Fruit fly (Drosophila melanogaster): Measurements from ENCODE around the gene RYa-R.

RYa-R gene

DNA sequence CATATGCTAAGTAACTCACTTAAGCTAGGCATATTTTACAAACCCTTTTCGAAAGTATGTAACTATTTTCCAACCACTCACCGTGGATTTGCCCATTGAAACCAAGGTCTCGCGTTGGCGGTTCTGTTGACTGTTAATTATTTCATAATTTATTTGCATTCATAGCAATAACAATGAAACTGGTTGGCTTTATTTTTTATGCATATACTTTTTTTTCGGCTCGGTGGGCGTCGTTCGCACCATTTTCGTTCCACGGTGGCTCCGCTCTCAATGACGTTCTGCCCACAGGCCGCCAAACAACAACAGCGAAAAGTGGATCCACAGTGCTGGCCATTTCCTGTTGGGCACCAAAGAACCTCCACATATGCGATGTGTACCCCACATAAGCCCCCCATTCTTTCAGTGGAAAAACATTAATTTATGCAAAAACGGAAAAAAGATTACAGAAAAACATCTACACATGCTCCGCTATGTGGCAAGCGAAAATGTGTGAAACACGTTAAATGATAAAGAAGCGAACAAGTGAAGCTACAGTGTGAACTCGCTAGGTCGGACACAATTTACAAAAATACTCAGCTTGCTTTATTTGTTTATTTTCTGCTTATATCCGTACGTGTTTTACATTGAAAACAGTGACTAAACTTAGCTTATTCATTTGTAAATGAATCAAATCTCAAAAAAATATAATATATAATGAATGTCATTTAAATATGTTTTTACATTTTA, 29.0 kb upstream of the RYa-R start (continued):
- TF ChIP-seq Fer1 (GFP tag; optimal IDR thresholded peaks at IDR 0.05) = peak; percentile 10
- peak; percentile 17 for TF ChIP-seq CG10209 (GFP tag; optimal IDR thresholded peaks at IDR 0.05)
- peak; percentile 39; the same call in 2 of the 3 replicates for TF ChIP-seq dysf (GFP tag; IDR thresholded peaks at IDR 0.05)
- TF ChIP-seq Ada2b (GFP tag; IDR thresholded peaks at IDR 0.05) = peak; percentile 59; the same call in 1 of the 2 replicates
- no peak for TF ChIP-seq jing (GFP tag; optimal IDR thresholded peaks at IDR 0.05)
- TF ChIP-seq dan (GFP tag; IDR thresholded peaks at IDR 0.05) = no peak
- TF ChIP-seq CG6791 (GFP tag; IDR thresholded peaks at IDR 0.05; ENCODE audit: partially characterized antibody) = no peak
- TF ChIP-seq phol (tag; optimal IDR thresholded peaks at IDR 0.05) = peak; percentile 36
- 0 out of 3 replicates have a peak, but pooled peaks have one; percentile 24 for TF ChIP-seq CG3726 (GFP tag; IDR thresholded peaks at IDR 0.05)
- no peak for TF ChIP-seq her (GFP tag; optimal IDR thresholded peaks at IDR 0.05)
- TF ChIP-seq tin (GFP tag; optimal IDR thresholded peaks at IDR 0.05) = no peak
- TF ChIP-seq kah (GFP tag; optimal IDR thresholded peaks at IDR 0.05) = no peak
- no peak for TF ChIP-seq lov (optimal IDR thresholded peaks at IDR 0.05)
- TF ChIP-seq lov (GFP tag; IDR thresholded peaks at IDR 0.05) = 0 out of 3 replicates have a peak, but pooled peaks have one; percentile 12
- peak; percentile 21 for TF ChIP-seq CG12155 (GFP tag; optimal IDR thresholded peaks at IDR 0.05)
- TF ChIP-seq grau (tag; optimal IDR thresholded peaks at IDR 0.05) = peak; percentile 92
- TF ChIP-seq row (GFP tag; IDR thresholded peaks at IDR 0.05) = peak; percentile 70
- TF ChIP-seq CG8944 (GFP tag; optimal IDR thresholded peaks at IDR 0.05) = no peak
- no peak for TF ChIP-seq BtbVII (GFP tag; optimal IDR thresholded peaks at IDR 0.05)
- peak; percentile 30; the same call in 1 of the 2 replicates for TF ChIP-seq esg (GFP tag; conservative IDR thresholded peaks at IDR 0.05)
- no peak for TF ChIP-seq CG17912 (GFP tag; optimal IDR thresholded peaks at IDR 0.05)
- no peak for TF ChIP-seq CG7745 (tag; optimal IDR thresholded peaks at IDR 0.05)
- no peak for TF ChIP-seq CG12071 (GFP tag; optimal IDR thresholded peaks at IDR 0.05)
- 0 out of 2 replicates have a peak, but pooled peaks have one; percentile 4 for TF ChIP-seq Rx (GFP tag; IDR thresholded peaks at IDR 0.05)
- peak; percentile 43 for TF ChIP-seq dmrt99B (tag; optimal IDR thresholded peaks at IDR 0.05)
- TF ChIP-seq corto (GFP tag; optimal IDR thresholded peaks at IDR 0.05) = no peak
- TF ChIP-seq CG15269 (tag; optimal IDR thresholded peaks at IDR 0.05) = peak; percentile 56
- no peak for TF ChIP-seq CG12744 (GFP tag; optimal IDR thresholded peaks at IDR 0.05)
- peak; percentile 62 for TF ChIP-seq Rfx (GFP tag; IDR thresholded peaks at IDR 0.05)
- TF ChIP-seq sr (GFP tag; IDR thresholded peaks at IDR 0.05) = peak; percentile 66
- no peak for TF ChIP-seq Neu2 (GFP tag; optimal IDR thresholded peaks at IDR 0.05; ENCODE audit: borderline replicate concordance)
- TF ChIP-seq CG16779 (GFP tag; IDR thresholded peaks at IDR 0.05) = no peak
- TF ChIP-seq CG2199 (GFP tag; IDR thresholded peaks at IDR 0.05) = 0 out of 3 replicates have a peak, but pooled peaks have one; percentile 28
- 0 out of 3 replicates have a peak, but pooled peaks have one; percentile 20 for TF ChIP-seq so (GFP tag; IDR thresholded peaks at IDR 0.05)
- TF ChIP-seq CG14441 (GFP tag; IDR thresholded peaks at IDR 0.05) = 0 out of 2 replicates have a peak, but pooled peaks have one; percentile 35
- no peak for TF ChIP-seq Tbp (GFP tag; optimal IDR thresholded peaks at IDR 0.05)
- no peak for TF ChIP-seq fd3F (GFP tag; optimal IDR thresholded peaks at IDR 0.05)
- TF ChIP-seq Oli (tag; optimal IDR thresholded peaks at IDR 0.05) = peak; percentile 31
- no peak for TF ChIP-seq CG2129 (GFP tag; IDR thresholded peaks at IDR 0.05; ENCODE audit: partially characterized antibody)
- TF ChIP-seq prd (optimal IDR thresholded peaks at IDR 0.05) = no peak
- peak; percentile 47; the same call in 2 of the 3 replicates for TF ChIP-seq prd (GFP tag; IDR thresholded peaks at IDR 0.05)
- peak; percentile 28 for TF ChIP-seq CG12769 (tag; optimal IDR thresholded peaks at IDR 0.05)
- TF ChIP-seq CG7786 (GFP tag; optimal IDR thresholded peaks at IDR 0.05) = peak; percentile 13
- TF ChIP-seq Atf3 (GFP tag; optimal IDR thresholded peaks at IDR 0.05) = no peak
- peak; percentile 53 for TF ChIP-seq Ptx1 (GFP tag; IDR thresholded peaks at IDR 0.05)
- TF ChIP-seq CG13296 (GFP tag; optimal IDR thresholded peaks at IDR 0.05) = peak; percentile 32
- TF ChIP-seq CG12659 (GFP tag; optimal IDR thresholded peaks at IDR 0.05) = peak; percentile 31
- TF ChIP-seq CG31224 (GFP tag; IDR thresholded peaks at IDR 0.05) = no peak
- peak; percentile 3 for TF ChIP-seq sd (tag; optimal IDR thresholded peaks at IDR 0.05)
- no peak for TF ChIP-seq Oaz (GFP tag; IDR thresholded peaks at IDR 0.05)

All from whole organism, embryonic.